Worm (Caenorhabditis elegans): ENCODE results near the gene tofu-1.

tofu-1 gene

DNA sequence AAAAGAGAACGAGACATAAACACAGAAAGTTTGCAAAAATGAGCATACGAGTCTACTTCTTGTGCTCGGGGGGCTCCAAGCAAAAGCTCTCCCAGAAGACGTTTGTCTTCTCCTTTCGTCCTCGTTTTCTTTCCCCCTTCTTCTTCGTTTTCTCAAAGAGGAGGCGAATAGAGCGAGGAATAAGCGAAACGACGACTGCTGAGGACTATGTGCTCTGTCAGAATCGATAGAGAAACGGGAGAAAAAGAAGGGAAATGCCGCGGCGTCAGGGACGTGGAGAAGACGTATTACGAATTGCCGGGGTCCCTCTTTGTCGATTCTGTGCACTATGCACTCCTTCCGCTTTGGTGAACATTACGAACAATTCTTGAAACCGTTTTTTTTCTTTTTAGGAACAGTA, 2.5 kb upstream of the tofu-1 start (continued):
- no peak for TF ChIP-seq nhr-25 (tag; optimal IDR thresholded peaks at IDR 0.05)
- peak; percentile 33 for TF ChIP-seq nhr-129 (tag; optimal IDR thresholded peaks at IDR 0.05)
- peak; percentile 35 for TF ChIP-seq C34F6.9 (tag; optimal IDR thresholded peaks at IDR 0.05)

- TF ChIP-seq mab-5 (tag; optimal IDR thresholded peaks at IDR 0.05) (no peak), nhr-6 (tag; optimal IDR thresholded peaks at IDR 0.05) (no peak), crh-2 (tag; optimal IDR thresholded peaks at IDR 0.05) (no peak)
Observed at ce11 chrV:9982568-9982967, 1.6 kb downstream of the tofu-1 start, which contains the start of gene C27H6.9. Gene C27H6.9, plus strand, starts transcription at chrV:9982868.

ce11 chrV:9983529-9983928, 2.6 kb downstream of the tofu-1 start:
- TF ChIP-seq lsy-2 (tag; optimal IDR thresholded peaks at IDR 0.05) (peak in 1 of 2 experiments; percentile 25), ztf-4 (tag; optimal IDR thresholded peaks at IDR 0.05) (no peak), mbf-1 (tag; optimal IDR thresholded peaks at IDR 0.05) (no peak)

DNA sequence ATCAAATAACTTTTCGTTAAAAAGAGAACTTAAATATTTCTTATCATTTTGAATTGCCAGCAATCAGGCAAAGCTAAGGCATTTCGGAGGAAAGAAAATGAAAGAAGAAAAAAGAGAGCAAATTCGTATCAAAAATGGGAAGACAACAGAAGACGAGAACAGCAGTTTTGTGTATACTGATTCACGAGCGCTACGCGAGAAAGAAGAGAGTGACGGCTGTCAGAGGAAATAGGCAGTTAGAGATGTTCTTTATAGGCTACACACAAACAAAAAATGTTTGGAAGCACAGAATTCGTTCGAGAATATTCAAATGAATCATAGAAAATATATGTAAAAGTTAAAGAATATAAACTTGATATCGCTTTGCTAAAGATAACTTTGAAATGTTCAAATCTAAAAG, 3.9 kb downstream of the tofu-1 start:
- TF ChIP-seq ceh-82 (tag; optimal IDR thresholded peaks at IDR 0.05) (no peak), fos-1 (tag; optimal IDR thresholded peaks at IDR 0.05) (peak; percentile 58), nhr-11 (tag; optimal IDR thresholded peaks at IDR 0.05) (peak; percentile 53), blmp-1 (tag; optimal IDR thresholded peaks at IDR 0.05; ENCODE audit: insufficient read depth) (no peak), lin-39 (tag; optimal IDR thresholded peaks at IDR 0.05) (no peak), dmd-4 (tag; optimal IDR thresholded peaks at IDR 0.05) (no peak), mdl-1 (tag; optimal IDR thresholded peaks at IDR 0.05) (no peak), lsy-2 (tag; optimal IDR thresholded peaks at IDR 0.05) (no peak), nhr-237 (tag; optimal IDR thresholded peaks at IDR 0.05) (no peak), crh-2 (tag; optimal IDR thresholded peaks at IDR 0.05) (peak; percentile 33), ztf-1 (GFP tag; conservative IDR thresholded peaks at IDR 0.05) (no peak), ZK546.5 (tag; optimal IDR thresholded peaks at IDR 0.05) (no peak), mab-5 (tag; optimal IDR thresholded peaks at IDR 0.05) (no peak), sma-9 (GFP tag; optimal IDR thresholded peaks at IDR 0.05) (no peak), sma-9 (tag; optimal IDR thresholded peaks at IDR 0.05) (no peak), lin-11 (tag; optimal IDR thresholded peaks at IDR 0.05) (no peak), nhr-23 (tag; optimal IDR thresholded peaks at IDR 0.05) (no peak), elt-3 (tag; optimal IDR thresholded peaks at IDR 0.05) (no peak), skn-1 (tag; optimal IDR thresholded peaks at IDR 0.05) (no peak), aly-2 (tag; optimal IDR thresholded peaks at IDR 0.05) (no peak), sem-4 (tag; optimal IDR thresholded peaks at IDR 0.05) (no peak), lin-13 (GFP tag; optimal IDR thresholded peaks at IDR 0.05) (no peak), ztf-4 (tag; optimal IDR thresholded peaks at IDR 0.05) (no peak), F13H6.1 (tag; optimal IDR thresholded peaks at IDR 0.05) (peak; percentile 3), unc-62 (GFP tag; optimal IDR thresholded peaks at IDR 0.05) (no peak), mbf-1 (tag; optimal IDR thresholded peaks at IDR 0.05) (no peak), nhr-10 (tag; optimal IDR thresholded peaks at IDR 0.05) (no peak), unc-55 (GFP tag; optimal IDR thresholded peaks at IDR 0.05) (peak; percentile 52), elt-1 (tag; optimal IDR thresholded peaks at IDR 0.05) (no peak), ama-1 (optimal IDR thresholded peaks at IDR 0.05) (peak; percentile 29), C34F6.9 (tag; optimal IDR thresholded peaks at IDR 0.05) (peak; percentile 23), peb-1 (tag; optimal IDR thresholded peaks at IDR 0.05) (no peak), snpc-4 (tag; optimal IDR thresholded peaks at IDR 0.05) (no peak), nhr-77 (tag; optimal IDR thresholded peaks at IDR 0.05) (no peak), unc-39 (tag; optimal IDR thresholded peaks at IDR 0.05) (no peak), R02D3.7 (tag; optimal IDR thresholded peaks at IDR 0.05) (no peak), nhr-25 (tag; optimal IDR thresholded peaks at IDR 0.05) (no peak), ztf-11 (tag; optimal IDR thresholded peaks at IDR 0.05) (no peak), sma-3 (GFP tag; optimal IDR thresholded peaks at IDR 0.05) (no peak), nhr-12 (tag; optimal IDR thresholded peaks at IDR 0.05) (no peak), Y55F3AM.14 (GFP tag; optimal IDR thresholded peaks at IDR 0.05) (no peak), egl-27 (tag; optimal IDR thresholded peaks at IDR 0.05) (no peak), nhr-129 (tag; optimal IDR thresholded peaks at IDR 0.05) (no peak), nhr-21 (tag; optimal IDR thresholded peaks at IDR 0.05) (no peak), nhr-6 (tag; optimal IDR thresholded peaks at IDR 0.05) (no peak)
